Fruit fly (Drosophila melanogaster) whole organism, embryonic: ENCODE results near the gene chrb.

ENCODE experiments used
- Asciz ChIP-seq: fragments of 200-800 bp; sonication (Bioruptor generic); optimal IDR thresholded peaks from 2 replicates; lab custom pipeline; 2017; ENCODE audit warnings: missing biosample characterization, mild to moderate bottlenecking, missing genetic modification characterization, missing genetic modification reagents
- CG10979 ChIP-seq: fragments of 200-800 bp; sonication (Bioruptor generic); optimal IDR thresholded peaks from 2 replicates; lab custom pipeline; 2018; ENCODE audit warnings: missing biosample characterization, mild to moderate bottlenecking, missing genetic modification characterization, moderate library complexity
- CG11504 ChIP-seq: fragments of 200-800 bp; sonication (Bioruptor generic); optimal IDR thresholded peaks from 3 replicates; lab custom pipeline; 2019; ENCODE audit warnings: missing biosample characterization, mild to moderate bottlenecking, missing genetic modification characterization, moderate library complexity
- CG12236 ChIP-seq: fragments of 200-800 bp; sonication (Bioruptor generic); optimal IDR thresholded peaks from 2 replicates; lab custom pipeline; 2016; ENCODE audit warnings: missing biosample characterization, missing genetic modification characterization
- CG12942 ChIP-seq: fragments of 200-800 bp; sonication (Bioruptor generic); optimal IDR thresholded peaks from 3 replicates; lab custom pipeline; 2016; ENCODE audit warnings: missing biosample characterization, missing genetic modification characterization
- CG13894 ChIP-seq: fragments of 200-800 bp; sonication (Bioruptor generic); optimal IDR thresholded peaks from 3 replicates; lab custom pipeline; 2018; ENCODE audit warnings: missing biosample characterization, mild to moderate bottlenecking, missing genetic modification characterization, moderate library complexity
- CG14014 ChIP-seq: fragments of 200-800 bp; sonication (Bioruptor generic); IDR thresholded peaks from 2 replicates; pipeline ENCODE4 v1.3.6; 2022; ENCODE audit warnings: missing biosample characterization, missing genetic modification characterization
- CG14710 ChIP-seq: fragments of 200-800 bp; sonication (Bioruptor generic); optimal IDR thresholded peaks from 3 replicates; lab custom pipeline; 2019; ENCODE audit warnings: missing biosample characterization, mild to moderate bottlenecking, missing genetic modification characterization, moderate library complexity
- CG15479 ChIP-seq: fragments of 200-800 bp; sonication (Bioruptor generic); optimal IDR thresholded peaks from 3 replicates; lab custom pipeline; 2019; ENCODE audit warnings: missing biosample characterization, mild to moderate bottlenecking, missing genetic modification characterization, moderate library complexity
- CG15514 ChIP-seq: fragments of 200-800 bp; sonication (Bioruptor generic); optimal IDR thresholded peaks from 3 replicates; lab custom pipeline; 2017; ENCODE audit warnings: missing biosample characterization, missing genetic modification characterization, mild to moderate bottlenecking, moderate library complexity, missing genetic modification reagents
- CG17328 ChIP-seq: fragments of 200-800 bp; sonication (Bioruptor generic); IDR thresholded peaks from 2 replicates; pipeline ENCODE4 v1.3.6; 2022; ENCODE audit warnings: missing biosample characterization, missing genetic modification characterization
- CG17829 ChIP-seq: fragments of 200-800 bp; optimal IDR thresholded peaks from 2 replicates; lab custom pipeline; 2019; ENCODE audit warnings: missing biosample characterization, mild to moderate bottlenecking, missing genetic modification characterization, moderate library complexity
- CG2120 ChIP-seq: fragments of 200-800 bp; sonication (Bioruptor generic); optimal IDR thresholded peaks from 3 replicates; lab custom pipeline; 2016; ENCODE audit warnings: missing biosample characterization, missing genetic modification characterization
- CG2199 ChIP-seq: fragments of 200-800 bp; sonication (Bioruptor generic); IDR thresholded peaks from 3 replicates; pipeline ENCODE4 v1.3.6; 2022; ENCODE audit warnings: missing biosample characterization, missing genetic modification characterization
- CG2678 ChIP-seq: fragments of 200-800 bp; sonication (Bioruptor generic); optimal IDR thresholded peaks from 3 replicates; lab custom pipeline; 2019; ENCODE audit warnings: missing biosample characterization, mild to moderate bottlenecking, missing genetic modification characterization, moderate library complexity
- CG32767 ChIP-seq: fragments of 200-800 bp; sonication (Bioruptor generic); IDR thresholded peaks from 2 replicates; pipeline ENCODE4 v1.3.6; 2022; ENCODE audit warnings: missing biosample characterization, missing genetic modification characterization
- CG32772 ChIP-seq: fragments of 200-800 bp; sonication (Bioruptor generic); IDR thresholded peaks from 2 replicates; pipeline ENCODE4 v1.3.6; 2022; ENCODE audit warnings: missing biosample characterization, missing genetic modification characterization
- CG34224 ChIP-seq: fragments of 200-800 bp; sonication (Bioruptor generic); IDR thresholded peaks from 3 replicates; pipeline ENCODE4 v1.3.6; 2022; ENCODE audit warnings: missing biosample characterization, missing genetic modification characterization; ENCODE audit not compliant: partially characterized antibody
- CG4328 ChIP-seq: fragments of 200-800 bp; sonication (Bioruptor generic); optimal IDR thresholded peaks from 3 replicates; lab custom pipeline; 2017; ENCODE audit warnings: missing biosample characterization, missing genetic modification reagents, missing genetic modification characterization
- CG6689 ChIP-seq: fragments of 200-800 bp; sonication (Bioruptor generic); IDR thresholded peaks from 2 replicates; pipeline ENCODE4 v1.3.6; 2022; ENCODE audit warnings: missing biosample characterization, missing genetic modification characterization
- CG6765 ChIP-seq: fragments of 200-800 bp; sonication (Bioruptor generic); optimal IDR thresholded peaks from 3 replicates; lab custom pipeline; 2017; ENCODE audit warnings: missing biosample characterization, mild to moderate bottlenecking, missing genetic modification characterization
- CG9727 ChIP-seq: fragments of 200-800 bp; sonication (Bioruptor generic); optimal IDR thresholded peaks from 3 replicates; lab custom pipeline; 2017; ENCODE audit warnings: missing biosample characterization, mild to moderate bottlenecking, missing genetic modification characterization
- CHES-1-like ChIP-seq: fragments of 200-800 bp; sonication (Bioruptor generic); optimal IDR thresholded peaks from 2 replicates; lab custom pipeline; 2016; ENCODE audit warnings: missing biosample characterization, missing genetic modification characterization
- D19A ChIP-seq: fragments of 200-800 bp; optimal IDR thresholded peaks from 3 replicates; lab custom pipeline; 2019; ENCODE audit warnings: missing biosample characterization, mild to moderate bottlenecking, missing genetic modification characterization, moderate library complexity
- Dad ChIP-seq: fragments of 200-800 bp; sonication (Bioruptor generic); optimal IDR thresholded peaks from 3 replicates; lab custom pipeline; 2016; ENCODE audit warnings: missing biosample characterization, missing genetic modification characterization
- Dbx ChIP-seq: fragments of 200-800 bp; sonication (Bioruptor generic); IDR thresholded peaks from 3 replicates; pipeline ENCODE4 v1.3.6; 2022; ENCODE audit warnings: missing biosample characterization, missing genetic modification characterization
- Hr51 ChIP-seq, 2 experiments: fragments of 200-800 bp; sonication (Bioruptor generic); optimal IDR thresholded peaks; 2 replicates in 1 of 2; 3 replicates in 1 of 2; lab custom pipeline; 2016 to 2018; ENCODE audit warnings: missing biosample characterization in 2 of 2, missing genetic modification characterization in 2 of 2, mild to moderate bottlenecking in 1 of 2, moderate library complexity in 1 of 2
- Hsf ChIP-seq: fragments of 200-800 bp; sonication (Bioruptor generic); optimal IDR thresholded peaks from 3 replicates; lab custom pipeline; 2016; ENCODE audit warnings: missing biosample characterization, missing genetic modification characterization
- Nf-YB ChIP-seq: fragments of 200-800 bp; sonication (Bioruptor generic); optimal IDR thresholded peaks from 3 replicates; lab custom pipeline; 2019; ENCODE audit warnings: missing biosample characterization, mild to moderate bottlenecking, missing genetic modification characterization, moderate library complexity
- Side ChIP-seq: fragments of 200-800 bp; sonication (Bioruptor generic); optimal IDR thresholded peaks from 2 replicates; lab custom pipeline; 2016; ENCODE audit warnings: missing biosample characterization, missing genetic modification characterization
- Six4 ChIP-seq: fragments of 200-800 bp; sonication (Bioruptor generic); optimal IDR thresholded peaks from 2 replicates; lab custom pipeline; 2016; ENCODE audit warnings: missing biosample characterization, missing genetic modification characterization
- Sox100B ChIP-seq: fragments of 200-800 bp; sonication (Bioruptor generic); optimal IDR thresholded peaks from 3 replicates; lab custom pipeline; 2018; ENCODE audit warnings: missing biosample characterization, mild to moderate bottlenecking, missing genetic modification characterization
- Stat92E ChIP-seq, 3 experiments: fragments of >200 bp in 2 of 3; fragments of 200-800 bp in 1 of 3; sonication (Bioruptor generic) in 1 of 3; optimal IDR thresholded peaks; 2 replicates each; lab custom pipeline; 2017 to 2019; ENCODE audit warnings: missing biosample characterization in 3 of 3, missing genetic modification characterization in 3 of 3, mild to moderate bottlenecking in 1 of 3, moderate library complexity in 1 of 3
- ash1 ChIP-seq: fragments of 200-800 bp; sonication (Bioruptor generic); optimal IDR thresholded peaks from 2 replicates; lab custom pipeline; 2018; ENCODE audit warnings: missing biosample characterization, mild to moderate bottlenecking, missing genetic modification characterization
- bbx ChIP-seq: fragments of 200-800 bp; sonication (Bioruptor generic); IDR thresholded peaks from 2 replicates; pipeline ENCODE4 v1.3.6; 2022; ENCODE audit warnings: missing biosample characterization, missing genetic modification characterization; ENCODE audit not compliant: partially characterized antibody
- bcd ChIP-seq: fragments of 200-800 bp; sonication (Bioruptor generic); optimal IDR thresholded peaks from 2 replicates; lab custom pipeline; 2017; ENCODE audit warnings: missing biosample characterization, mild to moderate bottlenecking, missing genetic modification characterization
- caup ChIP-seq: fragments of 200-800 bp; sonication (Bioruptor generic); optimal IDR thresholded peaks from 3 replicates; lab custom pipeline; 2017; ENCODE audit warnings: missing biosample characterization, mild to moderate bottlenecking, missing genetic modification characterization, moderate library complexity; ENCODE audit not compliant: severe bottlenecking
- dan ChIP-seq: fragments of 200-800 bp; sonication (Bioruptor generic); IDR thresholded peaks from 2 replicates; pipeline ENCODE4 v1.3.6; 2022; ENCODE audit warnings: missing biosample characterization, missing genetic modification characterization
- dysf ChIP-seq: fragments of 200-800 bp; sonication (Bioruptor generic); IDR thresholded peaks from 3 replicates; pipeline ENCODE4 v1.3.6; 2022; ENCODE audit warnings: missing biosample characterization, missing genetic modification characterization
- exex ChIP-seq: fragments of 200-800 bp; sonication (Bioruptor generic); optimal IDR thresholded peaks from 4 replicates; lab custom pipeline; 2018; ENCODE audit warnings: missing biosample characterization, mild to moderate bottlenecking, missing genetic modification characterization, moderate library complexity
- gro ChIP-seq: fragments of 200-800 bp; sonication (Bioruptor generic); optimal IDR thresholded peaks from 2 replicates; lab custom pipeline; 2016; ENCODE audit warnings: missing biosample characterization, missing genetic modification characterization
- insv ChIP-seq, 2 experiments: fragments of 200-800 bp; sonication (Bioruptor generic); optimal IDR thresholded peaks; 3 replicates each; lab custom pipeline; 2016 to 2018; ENCODE audit warnings: missing biosample characterization in 2 of 2, missing genetic modification characterization in 2 of 2
- knrl ChIP-seq: fragments of 200-800 bp; sonication (Bioruptor generic); IDR thresholded peaks from 3 replicates; pipeline ENCODE4 v1.3.6; 2022; ENCODE audit warnings: missing biosample characterization, missing genetic modification characterization; ENCODE audit not compliant: partially characterized antibody
- lola ChIP-seq, 3 experiments: fragments of >200 bp in 2 of 3; fragments of 200-800 bp in 1 of 3; sonication (Bioruptor generic) in 1 of 3; optimal IDR thresholded peaks; 2 replicates each; lab custom pipeline; 2017 to 2019; ENCODE audit warnings: missing biosample characterization in 3 of 3, missing genetic modification characterization in 3 of 3, mild to moderate bottlenecking in 1 of 3, moderate library complexity in 1 of 3
- mld ChIP-seq: fragments of 200-800 bp; sonication (Bioruptor generic); IDR thresholded peaks from 3 replicates; pipeline ENCODE4 v1.3.6; 2022; ENCODE audit warnings: missing biosample characterization, missing genetic modification characterization; ENCODE audit not compliant: partially characterized antibody
- pros ChIP-seq: fragments of 200-800 bp; sonication (Bioruptor generic); optimal IDR thresholded peaks from 3 replicates; lab custom pipeline; 2019; ENCODE audit warnings: missing biosample characterization, mild to moderate bottlenecking, missing genetic modification characterization, moderate library complexity
- scrt ChIP-seq: fragments of 200-800 bp; sonication (Bioruptor generic); optimal IDR thresholded peaks from 2 replicates; lab custom pipeline; 2018; ENCODE audit warnings: missing biosample characterization, mild to moderate bottlenecking, missing genetic modification characterization, moderate library complexity

chrb gene

DNA sequence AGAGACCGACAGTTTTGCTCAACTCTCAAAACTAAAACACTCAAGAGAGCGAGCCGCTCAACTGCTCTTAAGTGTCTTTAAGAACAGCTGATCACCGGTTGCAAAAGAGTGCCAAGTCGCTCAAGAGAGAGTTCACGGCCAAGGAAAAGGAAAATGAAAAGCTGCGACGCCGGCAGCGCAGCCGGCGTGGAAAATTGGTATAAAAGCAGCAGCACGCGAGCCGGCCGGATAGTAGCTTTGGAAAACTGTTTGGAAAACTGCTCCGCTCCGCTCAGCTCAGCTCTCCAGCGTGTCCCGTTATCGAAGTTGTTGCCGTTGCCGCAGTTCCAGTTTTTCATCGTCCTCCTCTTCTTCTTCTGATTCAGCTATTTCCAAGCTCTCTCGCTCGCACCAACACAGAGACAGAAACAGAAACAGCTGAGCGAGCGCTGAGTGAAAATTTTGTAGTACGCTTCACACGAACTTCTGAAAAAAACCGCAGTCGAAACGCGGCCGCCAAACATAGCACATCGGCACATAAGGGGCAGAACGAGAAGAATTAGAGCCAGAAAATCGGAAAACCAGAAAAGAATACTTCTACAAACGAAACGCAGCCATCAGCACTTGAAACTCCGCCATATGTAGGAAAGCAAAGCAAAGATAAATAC lies at the start of gene chrb (continued):
- TF ChIP-seq Asciz (GFP tag; lab: Kevin White, UChicago): peak; percentile 26
- TF ChIP-seq caup: peak; percentile 65
- TF ChIP-seq Six4 (GFP tag; lab: Kevin White, UChicago): peak; percentile 40
- TF ChIP-seq CG13894: peak; percentile 65
- peak; percentile 50 for TF ChIP-seq CG9727
- TF ChIP-seq CG32767 (GFP tag; lab: Robert Waterston, UW): peak; percentile 50; the same call in 1 of the 2 replicates
- peak; percentile 40 for TF ChIP-seq CG14710
- TF ChIP-seq Hsf (GFP tag; lab: Kevin White, UChicago): peak; percentile 14
- TF ChIP-seq ash1 (GFP tag; lab: Kevin White, UChicago): peak; percentile 85
- TF ChIP-seq bcd (GFP tag; lab: Kevin White, UChicago): peak; percentile 3
- no peak for TF ChIP-seq CG6689 (GFP tag; lab: Robert Waterston, UW)
- no peak for TF ChIP-seq Sox100B
- peak; percentile 31 for TF ChIP-seq exex (tag; lab: Kevin White, UChicago)
- TF ChIP-seq gro (GFP tag; lab: Kevin White, UChicago): peak; percentile 10
- peak; percentile 87; the same call in 1 of the 3 replicates for TF ChIP-seq CG2199 (GFP tag; lab: Robert Waterston, UW)
- TF ChIP-seq CG32772 (GFP tag; lab: Robert Waterston, UW): peak; percentile 21; the same call in 1 of the 2 replicates
- peak; percentile 36 for TF ChIP-seq Dad (GFP tag; lab: Kevin White, UChicago)
- peak; percentile 60 for TF ChIP-seq CG11504 (tag; lab: Kevin White, UChicago)
- TF ChIP-seq bbx: peak; percentile 80
- TF ChIP-seq scrt (GFP tag; lab: Kevin White, UChicago): peak; percentile 69
- peak; percentile 33; the same call in 1 of the 3 replicates for TF ChIP-seq dysf (GFP tag; lab: Robert Waterston, UW)
- peak; percentile 42 for TF ChIP-seq CG4328
- TF ChIP-seq CG14014 (GFP tag; lab: Robert Waterston, UW): no peak
- peak; percentile 47 for TF ChIP-seq CG10979 (tag; lab: Kevin White, UChicago)
- TF ChIP-seq CG34224 (GFP tag; lab: Robert Waterston, UW): peak; percentile 77
- TF ChIP-seq dan (GFP tag; lab: Robert Waterston, UW): no peak
- TF ChIP-seq Stat92E (GFP tag; optimal IDR thresholded peaks at IDR 0.05; lab: Kevin White, UChicago): peak in 1 of 3 experiments; percentile 74
- peak; percentile 29 for TF ChIP-seq CG15479 (GFP tag; lab: Kevin White, UChicago)
- TF ChIP-seq D19A (tag; lab: Kevin White, UChicago): peak; percentile 55
- TF ChIP-seq Nf-YB (GFP tag; lab: Kevin White, UChicago): peak; percentile 48
- TF ChIP-seq knrl (GFP tag; lab: Robert Waterston, UW): peak; percentile 50; the same call in 2 of the 3 replicates
- peak; percentile 73 for TF ChIP-seq CHES-1-like (GFP tag; lab: Kevin White, UChicago)
- TF ChIP-seq pros (GFP tag; lab: Kevin White, UChicago): peak; percentile 84
- TF ChIP-seq Hr51 (GFP tag; optimal IDR thresholded peaks at IDR 0.05; lab: Kevin White, UChicago): peak; percentile 31 to 62
- TF ChIP-seq CG17829 (tag; lab: Kevin White, UChicago): peak; percentile 80
- peak; percentile 67 for TF ChIP-seq CG17328
- TF ChIP-seq CG15514 (GFP tag; lab: Kevin White, UChicago): peak; percentile 53
- peak; percentile 47 for TF ChIP-seq CG2678
- TF ChIP-seq lola (GFP tag; optimal IDR thresholded peaks at IDR 0.05; lab: Kevin White, UChicago): no peak
- peak; percentile 37 for TF ChIP-seq CG12236 (GFP tag; lab: Kevin White, UChicago)
- TF ChIP-seq insv (GFP tag; optimal IDR thresholded peaks at IDR 0.05; lab: Kevin White, UChicago): peak in 1 of 2 experiments; percentile 39
- TF ChIP-seq CG6765 (GFP tag; lab: Kevin White, UChicago): peak; percentile 61
- TF ChIP-seq mld (GFP tag; lab: Robert Waterston, UW): peak; percentile 72; the same call in 1 of the 3 replicates
- TF ChIP-seq CG2120 (GFP tag; lab: Kevin White, UChicago): peak; percentile 29
- peak; percentile 36 for TF ChIP-seq Side
- peak; percentile 65; the same call in 2 of the 3 replicates for TF ChIP-seq Dbx
- no peak for TF ChIP-seq CG12942
